Worm (Caenorhabditis elegans) whole organism, L4 larva: ENCODE results near the gene T26C5.3.

Experiments used
- D1046.2 ChIP-seq: fragments of 200-800 bp; sonication (Bioruptor generic); IDR thresholded peaks from 2 replicates; pipeline ENCODE4 v1.3.6; 2022; ENCODE audit warnings: missing genetic modification characterization, missing compliant biosample characterization
- F26F4.8 ChIP-seq: fragments of 200-800 bp; sonication (Bioruptor generic); conservative IDR thresholded peaks from 2 replicates; pipeline ENCODE4 v1.3.6; 2022; ENCODE audit warnings: missing genetic modification characterization, missing compliant biosample characterization
- R02D3.7 ChIP-seq: fragments of 150-350 bp; sonication (generic microtip); optimal IDR thresholded peaks from 3 replicates; lab custom pipeline; 2014; ENCODE audit warnings: missing biosample characterization, missing genetic modification characterization
- T20F7.1 ChIP-seq: fragments of 200-800 bp; sonication (Bioruptor generic); optimal IDR thresholded peaks from 2 replicates; lab custom pipeline; 2018; ENCODE audit warnings: mild to moderate bottlenecking, missing genetic modification characterization, missing compliant biosample characterization
- Y5F2A.4 ChIP-seq: fragments of 200-800 bp; sonication (Bioruptor generic); optimal IDR thresholded peaks from 2 replicates; lab custom pipeline; 2018; ENCODE audit warnings: mild to moderate bottlenecking, missing genetic modification characterization, missing compliant biosample characterization
- arid-1 ChIP-seq: fragments of 200-800 bp; sonication (Bioruptor generic); conservative IDR thresholded peaks from 2 replicates; pipeline ENCODE4 v1.3.6; 2022; ENCODE audit warnings: missing genetic modification reagents, missing genetic modification characterization, missing compliant biosample characterization
- attf-4 ChIP-seq: sonication (generic microtip); optimal IDR thresholded peaks from 3 replicates; lab custom pipeline; 2017; ENCODE audit warnings: missing biosample characterization, missing genetic modification characterization
- ceh-20 ChIP-seq: fragments of 200-800 bp; sonication (Bioruptor generic); IDR thresholded peaks from 2 replicates; pipeline ENCODE4 v1.3.6; 2022; ENCODE audit warnings: missing genetic modification reagents, missing genetic modification characterization, missing compliant biosample characterization
- ceh-32 ChIP-seq: sonication (generic microtip); optimal IDR thresholded peaks from 2 replicates; lab custom pipeline; 2016; ENCODE audit warnings: mild to moderate bottlenecking, missing genetic modification characterization, missing compliant biosample characterization; ENCODE audit not compliant: poor library complexity
- ceh-44 ChIP-seq: fragments of 200-800 bp; sonication (Bioruptor generic); IDR thresholded peaks from 2 replicates; pipeline ENCODE4 v1.3.6; 2022; ENCODE audit warnings: missing genetic modification reagents, missing genetic modification characterization, missing compliant biosample characterization
- ceh-82 ChIP-seq: sonication (generic microtip); optimal IDR thresholded peaks from 2 replicates; lab custom pipeline; 2017; ENCODE audit warnings: missing biosample characterization, missing genetic modification characterization
- ces-1 ChIP-seq: fragments of 150-350 bp; sonication (generic microtip); optimal IDR thresholded peaks from 4 replicates; lab custom pipeline; 2014; ENCODE audit warnings: missing biosample characterization, missing genetic modification reagents, missing genetic modification characterization
- cey-2 ChIP-seq: sonication (generic microtip); optimal IDR thresholded peaks from 3 replicates; lab custom pipeline; 2017; ENCODE audit warnings: missing genetic modification characterization, mild to moderate bottlenecking, missing compliant biosample characterization, antibody characterized with exemption, borderline replicate concordance; ENCODE audit not compliant: insufficient read depth
- ctbp-1 ChIP-seq: fragments of 200-800 bp; sonication (Bioruptor generic); IDR thresholded peaks from 2 replicates; pipeline ENCODE4 v1.3.6; 2022; ENCODE audit warnings: missing genetic modification reagents, missing genetic modification characterization, missing compliant biosample characterization
- daf-19 ChIP-seq: fragments of 200-800 bp; sonication (Bioruptor generic); conservative IDR thresholded peaks from 2 replicates; pipeline ENCODE4 v1.3.6; 2022; ENCODE audit warnings: missing genetic modification characterization, missing compliant biosample characterization
- gei-8 ChIP-seq: fragments of 200-800 bp; sonication (Bioruptor generic); optimal IDR thresholded peaks from 2 replicates; lab custom pipeline; 2018; ENCODE audit warnings: mild to moderate bottlenecking, missing genetic modification characterization, missing compliant biosample characterization
- hif-1 ChIP-seq, 2 experiments: sonication (generic microtip); optimal IDR thresholded peaks; 2 replicates each; lab custom pipeline; 2016 to 2017; ENCODE audit warnings: missing compliant biosample characterization in 2 of 2, missing genetic modification characterization in 2 of 2, missing genetic modification reagents in 2 of 2, missing genotype in 2 of 2, mild to moderate bottlenecking in 1 of 2
- hlh-30 ChIP-seq: sonication (generic microtip); optimal IDR thresholded peaks from 2 replicates; lab custom pipeline; 2017; ENCODE audit warnings: antibody characterized with exemption, mild to moderate bottlenecking, missing genetic modification characterization, missing compliant biosample characterization; ENCODE audit not compliant: insufficient read depth
- jun-1 ChIP-seq: fragments of 150-350 bp; optimal IDR thresholded peaks from 2 replicates; lab custom pipeline; 2014; ENCODE audit warnings: missing biosample characterization, missing genetic modification reagents, missing genetic modification characterization
- lin-13 ChIP-seq: fragments of 150-350 bp; optimal IDR thresholded peaks from 2 replicates; lab custom pipeline; 2014; ENCODE audit warnings: missing biosample characterization, missing genetic modification reagents, missing genetic modification characterization
- lin-15B ChIP-seq: fragments of 150-350 bp; sonication (generic microtip); optimal IDR thresholded peaks from 3 replicates; lab custom pipeline; 2014; ENCODE audit warnings: missing biosample characterization, missing genetic modification characterization
- lsy-2 ChIP-seq, 2 experiments: fragments of 150-350 bp in 1 of 2; sonication (generic microtip) in 1 of 2; optimal IDR thresholded peaks; 2 replicates each; lab custom pipeline; 2014 to 2017; ENCODE audit warnings: missing biosample characterization in 2 of 2, missing genetic modification characterization in 2 of 2
- madf-5 ChIP-seq, 2 experiments: fragments of 200-800 bp; sonication (Bioruptor generic); IDR thresholded peaks; 2 replicates each; pipeline ENCODE4 v1.3.6; 2022; ENCODE audit warnings: missing compliant biosample characterization in 2 of 2, missing genetic modification characterization in 2 of 2
- madf-9 ChIP-seq: fragments of 200-800 bp; sonication (Bioruptor generic); conservative IDR thresholded peaks from 2 replicates; pipeline ENCODE4 v1.3.6; 2022; ENCODE audit warnings: missing genetic modification reagents, missing genetic modification characterization, missing compliant biosample characterization
- mdt-29 ChIP-seq: fragments of 200-800 bp; sonication (Bioruptor generic); IDR thresholded peaks from 2 replicates; pipeline ENCODE4 v1.3.6; 2022; ENCODE audit warnings: missing genetic modification reagents, missing genetic modification characterization, missing compliant biosample characterization
- nhr-102 ChIP-seq: sonication (generic microtip); optimal IDR thresholded peaks from 2 replicates; lab custom pipeline; 2016; ENCODE audit warnings: mild to moderate bottlenecking, missing genetic modification characterization, moderate library complexity, missing compliant biosample characterization
- nhr-77 ChIP-seq: fragments of 150-350 bp; optimal IDR thresholded peaks from 2 replicates; lab custom pipeline; 2014; ENCODE audit warnings: missing biosample characterization, missing genetic modification characterization
- pqm-1 ChIP-seq: sonication (generic microtip); optimal IDR thresholded peaks from 2 replicates; lab custom pipeline; 2017; ENCODE audit warnings: missing biosample characterization, missing genetic modification characterization
- snpc-1.2 ChIP-seq: fragments of 200-800 bp; sonication (Bioruptor generic); IDR thresholded peaks from 2 replicates; pipeline ENCODE4 v1.3.6; 2022; ENCODE audit warnings: missing genetic modification reagents, missing genetic modification characterization, missing compliant biosample characterization
- spr-1 ChIP-seq: sonication (generic microtip); optimal IDR thresholded peaks from 2 replicates; lab custom pipeline; 2016; ENCODE audit warnings: mild to moderate bottlenecking, missing genetic modification characterization, missing compliant biosample characterization
- spr-3 ChIP-seq: fragments of 200-800 bp; sonication (Bioruptor generic); optimal IDR thresholded peaks from 2 replicates; lab custom pipeline; 2018; ENCODE audit warnings: mild to moderate bottlenecking, missing genetic modification characterization, missing compliant biosample characterization
- unc-39 ChIP-seq: sonication (generic microtip); optimal IDR thresholded peaks from 2 replicates; lab custom pipeline; 2017; ENCODE audit warnings: missing biosample characterization, missing genetic modification characterization
- unc-62 ChIP-seq, 3 experiments: fragments of 150-350 bp in 1 of 3; sonication (generic microtip); optimal IDR thresholded peaks in 2 of 3; peaks in 1 of 3; 1 replicate in 1 of 3; 2 replicates in 2 of 3; lab custom pipeline; 2014 to 2017; ENCODE audit warnings: missing biosample characterization in 3 of 3, missing genetic modification characterization in 3 of 3, missing genetic modification reagents in 3 of 3, missing genotype in 1 of 3
- zag-1 ChIP-seq: fragments of 150-350 bp; optimal IDR thresholded peaks from 2 replicates; lab custom pipeline; 2014; ENCODE audit warnings: missing biosample characterization, missing genetic modification characterization
- zip-2 ChIP-seq: fragments of 150-350 bp; optimal IDR thresholded peaks from 2 replicates; lab custom pipeline; 2014; ENCODE audit warnings: missing biosample characterization, missing genetic modification characterization

The T26C5.3 gene

ce11 chrII:9250422-9250821 lies 14.0 kb downstream of the T26C5.3 start, which contains the start of gene T26C5.4:
Gene T26C5.4, minus strand, starts transcription at chrII:9250522.
- TF ChIP-seq snpc-1.2 (GFP tag; lab: Robert Waterston, UW) (no peak), ceh-44 (no peak), lin-13 (GFP tag; lab: Kevin White, UChicago) (no peak), T20F7.1 (GFP tag; lab: Kevin White, UChicago) (no peak), ctbp-1 (GFP tag; lab: Robert Waterston, UW) (no peak), R02D3.7 (tag; lab: Kevin White, UChicago) (no peak), D1046.2 (GFP tag; lab: Robert Waterston, UW) (no peak), hif-1 (tag; optimal IDR thresholded peaks at IDR 0.05; lab: Kevin White, UChicago) (no peak), zag-1 (tag; lab: Kevin White, UChicago) (no peak), nhr-102 (tag; lab: Kevin White, UChicago) (no peak), ceh-82 (no peak), arid-1 (GFP tag; lab: Robert Waterston, UW) (no peak), daf-19 (GFP tag; lab: Robert Waterston, UW) (no peak), spr-3 (no peak), unc-39 (tag; lab: Kevin White, UChicago) (no peak), ces-1 (GFP tag; lab: Kevin White, UChicago) (no peak), unc-62 (GFP tag; optimal IDR thresholded peaks at IDR 0.05 in 1 of 2; lab: Kevin White, UChicago) (no peak), unc-62 (tag; optimal IDR thresholded peaks at IDR 0.05; lab: Kevin White, UChicago) (no peak), lin-15B (tag; lab: Kevin White, UChicago) (no peak)

ce11 chrII:9251529-9251928 lies 15.1 kb downstream of the T26C5.3 start:
- TF ChIP-seq nhr-77 (tag; lab: Kevin White, UChicago) (no peak), hlh-30 (tag; lab: Kevin White, UChicago) (peak; percentile 23)
- TF ChIP-seq, all 104 proteins: peak for 1

- TF ChIP-seq T20F7.1 (GFP tag; lab: Kevin White, UChicago) = no peak
- no peak for TF ChIP-seq jun-1 (tag; lab: Kevin White, UChicago)
- no peak for TF ChIP-seq F26F4.8
- no peak for TF ChIP-seq mdt-29 (GFP tag; lab: Robert Waterston, UW)
- TF ChIP-seq madf-9 (GFP tag; lab: Robert Waterston, UW) = no peak
- no peak for TF ChIP-seq gei-8 (GFP tag; lab: Kevin White, UChicago)
- no peak for TF ChIP-seq attf-4 (tag; lab: Kevin White, UChicago)
- no peak for TF ChIP-seq cey-2 (tag; lab: Kevin White, UChicago)
These were observed 17.8 kb downstream of the T26C5.3 start, which contains the start of gene nlp-82 for ce11 chrII:9254187-9254586. Gene nlp-82, minus strand, starts transcription at chrII:9254287.

ce11 chrII:9258034-9258556 lies 21.7 kb downstream of the T26C5.3 start:
- TF ChIP-seq nhr-102 (tag; lab: Kevin White, UChicago) (no peak), ceh-32 (tag; lab: Kevin White, UChicago) (no peak), arid-1 (GFP tag; lab: Robert Waterston, UW) (no peak), lsy-2 (tag; optimal IDR thresholded peaks at IDR 0.05; lab: Kevin White, UChicago) (no peak), madf-9 (GFP tag; lab: Robert Waterston, UW) (no peak)

- TF ChIP-seq zip-2 (tag; lab: Kevin White, UChicago) (no peak), ceh-20 (no peak), Y5F2A.4 (no peak), spr-1 (tag; lab: Kevin White, UChicago) (no peak), nhr-77 (tag; lab: Kevin White, UChicago) (no peak), pqm-1 (tag; lab: Kevin White, UChicago) (no peak), lsy-2 (tag; optimal IDR thresholded peaks at IDR 0.05; lab: Kevin White, UChicago) (no peak), unc-62 (GFP tag; optimal IDR thresholded peaks at IDR 0.05 in 1 of 2; lab: Kevin White, UChicago) (peak in 1 of 2 experiments; percentile 82), unc-62 (tag; optimal IDR thresholded peaks at IDR 0.05; lab: Kevin White, UChicago) (no peak), madf-5 (GFP tag; IDR thresholded peaks at IDR 0.05; lab: Robert Waterston, UW) (no peak)
These were observed 22.2 kb downstream of the T26C5.3 start for ce11 chrII:9258566-9258965.
